Worm (Caenorhabditis elegans) whole organism, young adult: ENCODE data around the gene abce-1.

ENCODE experiments used
- D2030.7 ChIP-seq: fragments of 200-800 bp; sonication (Bioruptor generic); IDR thresholded peaks from 2 replicates; pipeline ENCODE4 v1.3.6; 2022; ENCODE audit warnings: missing genetic modification reagents, missing genetic modification characterization, missing compliant biosample characterization
- chd-7 ChIP-seq: sonication (generic microtip); optimal IDR thresholded peaks from 2 replicates; lab custom pipeline; 2016; ENCODE audit warnings: mild to moderate bottlenecking, missing genetic modification characterization, moderate library complexity, missing compliant biosample characterization
- unc-130 ChIP-seq: sonication (generic microtip); optimal IDR thresholded peaks from 2 replicates; lab custom pipeline; 2016; ENCODE audit warnings: missing genetic modification reagents, missing genetic modification characterization, missing compliant biosample characterization

DNA sequence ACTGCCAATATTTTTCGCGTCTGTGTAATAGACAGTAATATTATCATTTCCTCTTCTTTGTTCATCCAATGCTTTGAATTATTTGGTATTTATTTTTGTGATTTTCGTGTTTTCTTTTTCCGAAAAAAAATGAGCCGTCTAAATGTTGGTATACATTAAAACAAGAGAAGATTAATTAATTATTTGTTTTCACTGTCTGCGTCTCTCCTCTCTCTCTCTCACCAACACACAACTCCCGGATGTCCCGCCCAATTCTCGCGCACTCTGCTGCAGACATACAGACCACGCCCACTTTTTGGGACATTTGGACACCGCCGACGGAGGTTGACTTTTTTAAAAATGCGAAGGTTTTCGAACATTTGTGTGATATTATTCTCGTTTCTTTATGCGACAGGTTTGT is 34.1 kb upstream of the abce-1 start, which contains the start of gene zig-8:
- no peak for TF ChIP-seq D2030.7
- no peak for TF ChIP-seq chd-7 (tag; lab: Kevin White, UChicago)
- TF ChIP-seq unc-130 (GFP tag; lab: Kevin White, UChicago), result no peak
